Worm (Caenorhabditis elegans) whole organism, mixed stage, embryonic: ENCODE measurements around the gene fbxa-15.

Experiments used
- M03D4.4 ChIP-seq: sonication (generic microtip); optimal IDR thresholded peaks from 2 replicates; lab custom pipeline; 2017; ENCODE audit warnings: mild to moderate bottlenecking, missing genetic modification characterization, missing compliant biosample characterization
- blmp-1 ChIP-seq: fragments of 150-350 bp; optimal IDR thresholded peaks from 2 replicates; lab custom pipeline; 2014; ENCODE audit warnings: missing biosample characterization, missing genetic modification characterization
- cnd-1 ChIP-seq: fragments of 200-800 bp; sonication (Bioruptor generic); optimal IDR thresholded peaks from 2 replicates; lab custom pipeline; 2018; ENCODE audit warnings: mild to moderate bottlenecking, missing genetic modification characterization, missing compliant biosample characterization
- elt-1 ChIP-seq: sonication (generic microtip); optimal IDR thresholded peaks from 2 replicates; lab custom pipeline; 2017; ENCODE audit warnings: missing genetic modification characterization, mild to moderate bottlenecking, missing compliant biosample characterization, antibody characterized with exemption, moderate library complexity, borderline replicate concordance; ENCODE audit not compliant: insufficient read depth
- lsy-2 ChIP-seq: fragments of 150-350 bp; optimal IDR thresholded peaks from 2 replicates; lab custom pipeline; 2014; ENCODE audit warnings: missing biosample characterization, missing genetic modification characterization
- mab-5 ChIP-seq: fragments of 150-350 bp; optimal IDR thresholded peaks from 2 replicates; lab custom pipeline; 2014; ENCODE audit warnings: missing biosample characterization, missing genetic modification characterization
- mep-1 ChIP-seq: fragments of 150-350 bp; optimal IDR thresholded peaks from 2 replicates; lab custom pipeline; 2017; ENCODE audit warnings: missing biosample characterization, missing genetic modification reagents, missing genetic modification characterization, inconsistent platforms
- nhr-12 ChIP-seq: fragments of 150-350 bp; optimal IDR thresholded peaks from 2 replicates; lab custom pipeline; 2014; ENCODE audit warnings: missing biosample characterization, missing genetic modification characterization
- nhr-76 ChIP-seq: sonication (generic microtip); optimal IDR thresholded peaks from 2 replicates; lab custom pipeline; 2017; ENCODE audit warnings: missing biosample characterization, missing genetic modification characterization
- sem-2 ChIP-seq: fragments of 200-800 bp; sonication (Bioruptor generic); optimal IDR thresholded peaks from 2 replicates; lab custom pipeline; 2018; ENCODE audit warnings: mild to moderate bottlenecking, missing genetic modification characterization, missing compliant biosample characterization
- snpc-4 ChIP-seq: fragments of 150-350 bp; optimal IDR thresholded peaks from 2 replicates; lab custom pipeline; 2014; ENCODE audit warnings: missing biosample characterization, missing genetic modification characterization
- unc-39 ChIP-seq: fragments of 150-350 bp; optimal IDR thresholded peaks from 2 replicates; lab custom pipeline; 2014; ENCODE audit warnings: missing biosample characterization, missing genetic modification characterization
- unc-62 ChIP-seq: fragments of 150-350 bp; optimal IDR thresholded peaks from 2 replicates; lab custom pipeline; 2014; ENCODE audit warnings: missing biosample characterization, missing genetic modification reagents, missing genetic modification characterization
- ztf-11 ChIP-seq: fragments of 150-350 bp; optimal IDR thresholded peaks from 2 replicates; lab custom pipeline; 2014; ENCODE audit warnings: missing biosample characterization, missing genetic modification characterization

DNA sequence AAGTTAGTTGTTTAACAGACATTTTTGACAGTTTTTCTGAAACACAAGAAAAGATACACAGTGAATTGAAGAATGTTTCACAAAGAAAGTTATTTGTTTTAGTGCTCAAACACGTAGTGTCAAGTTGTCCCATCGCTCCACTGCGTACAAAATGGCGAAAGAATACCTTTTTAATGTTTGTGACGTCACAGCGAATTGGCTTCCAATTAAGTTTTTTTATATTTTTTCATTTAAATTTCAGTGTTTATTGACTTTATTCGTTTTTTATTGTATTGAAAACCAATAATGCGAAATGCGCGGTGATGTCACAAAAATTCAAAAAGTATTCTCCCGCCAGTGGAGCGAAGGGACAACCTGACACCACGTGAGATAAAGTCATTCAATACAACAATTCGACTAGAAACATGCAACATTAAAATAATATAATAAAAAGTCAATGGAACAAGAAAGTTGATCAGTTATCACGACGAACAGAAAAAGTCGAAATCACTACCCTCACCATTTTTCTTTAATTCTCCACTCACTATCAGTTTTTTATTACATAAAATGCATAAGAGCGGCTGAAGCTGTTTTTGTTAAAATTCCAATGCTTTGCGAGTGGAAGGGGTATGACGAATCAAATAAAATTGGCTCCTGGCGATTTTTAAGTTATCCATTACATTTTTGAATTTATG, 47.7 kb downstream of the fbxa-15 start, which contains the start of gene fbxa-29:
- TF ChIP-seq unc-62 (GFP tag; lab: Kevin White, UChicago) (no peak), elt-1 (tag; lab: Kevin White, UChicago) (no peak), snpc-4 (tag; lab: Kevin White, UChicago) (no peak), mep-1 (no peak), sem-2 (no peak), cnd-1 (no peak), blmp-1 (tag; lab: Kevin White, UChicago) (no peak), mab-5 (tag; lab: Kevin White, UChicago) (no peak), M03D4.4 (tag; lab: Kevin White, UChicago) (no peak), ztf-11 (tag; lab: Kevin White, UChicago) (no peak), nhr-12 (tag; lab: Kevin White, UChicago) (no peak), nhr-76 (tag; lab: Kevin White, UChicago) (no peak), unc-39 (tag; lab: Kevin White, UChicago) (no peak), lsy-2 (tag; lab: Kevin White, UChicago) (no peak)
